Comparison of ENCODE assay signal across 6 worm cellular contexts in the genomic region with DNA sequence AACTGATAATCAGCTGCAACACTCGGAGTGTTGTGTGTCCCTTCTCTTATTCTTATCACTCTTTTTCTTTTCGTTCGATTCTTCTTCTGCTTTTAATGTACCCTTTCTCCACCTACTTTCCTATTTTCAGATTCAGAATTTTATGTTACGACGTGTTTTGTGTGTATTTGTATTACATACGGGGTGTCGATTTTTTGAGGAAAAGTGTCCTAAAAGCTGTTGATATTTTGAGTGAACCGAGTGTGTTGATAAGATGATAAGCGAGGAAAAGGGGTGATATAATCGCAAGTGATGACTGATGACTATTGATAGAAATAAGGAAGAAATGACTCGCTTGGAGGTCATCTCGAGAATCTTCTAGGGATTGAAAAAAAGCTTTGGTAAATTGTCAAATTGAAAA.
TF ChIP-seq lines count a peak whose summit lies in the region.

No protein-coding gene starts in this region.

TF ChIP-seq in whole organism, L1 larva, 84 proteins besides CTCF, POLR2A, EP300 and RAD21:
- TF ChIP-seq unc-62 (GFP tag; optimal IDR thresholded peaks at IDR 0.05; lab: Kevin White, UChicago), result no peak
- TF ChIP-seq dpl-1 (GFP tag; optimal IDR thresholded peaks at IDR 0.05; lab: Kevin White, UChicago), result no peak
- peak in 2 of 6 experiments; percentile 18 to 31 for TF ChIP-seq elt-3 (tag; optimal IDR thresholded peaks at IDR 0.05; lab: Kevin White, UChicago)
- TF ChIP-seq blmp-1 (tag; optimal IDR thresholded peaks at IDR 0.05; lab: Kevin White, UChicago), result peak; percentile 41
- no peak for TF ChIP-seq swsn-7 (tag; optimal IDR thresholded peaks at IDR 0.05; lab: Kevin White, UChicago)
- peak; percentile 22 for TF ChIP-seq jun-1 (tag; optimal IDR thresholded peaks at IDR 0.05; lab: Kevin White, UChicago)
- peak; percentile 60 for TF ChIP-seq lin-14 (GFP tag; optimal IDR thresholded peaks at IDR 0.05; lab: Kevin White, UChicago)
- no peak for TF ChIP-seq nhr-77 (tag; optimal IDR thresholded peaks at IDR 0.05; lab: Kevin White, UChicago)
- no peak for TF ChIP-seq fkh-10 (GFP tag; optimal IDR thresholded peaks at IDR 0.05; lab: Kevin White, UChicago)
- TF ChIP-seq elt-2 (tag; optimal IDR thresholded peaks at IDR 0.05; lab: Kevin White, UChicago), result peak; percentile 78

TF ChIP-seq in whole organism, L2 larva, 48 proteins besides CTCF, POLR2A, EP300 and RAD21:
- no peak for TF ChIP-seq nhr-23 (tag; optimal IDR thresholded peaks at IDR 0.05; lab: Kevin White, UChicago)
- TF ChIP-seq nhr-10 (tag; optimal IDR thresholded peaks at IDR 0.05; lab: Kevin White, UChicago), result no peak
- no peak for TF ChIP-seq mdl-1 (tag; optimal IDR thresholded peaks at IDR 0.05; lab: Kevin White, UChicago)
- TF ChIP-seq ceh-16 (tag; optimal IDR thresholded peaks at IDR 0.05; lab: Kevin White, UChicago), result no peak
- TF ChIP-seq gmeb-1 (tag; optimal IDR thresholded peaks at IDR 0.05; lab: Kevin White, UChicago), result peak; percentile 2
- no peak for TF ChIP-seq nhr-21 (tag; optimal IDR thresholded peaks at IDR 0.05; lab: Kevin White, UChicago)
- TF ChIP-seq nhr-129 (tag; optimal IDR thresholded peaks at IDR 0.05; lab: Kevin White, UChicago), result no peak
- TF ChIP-seq aly-2 (tag; optimal IDR thresholded peaks at IDR 0.05; lab: Kevin White, UChicago), result no peak
- no peak for TF ChIP-seq zag-1 (tag; optimal IDR thresholded peaks at IDR 0.05; lab: Kevin White, UChicago)
- TF ChIP-seq C34F6.9 (tag; optimal IDR thresholded peaks at IDR 0.05; lab: Kevin White, UChicago), result no peak
- TF ChIP-seq skn-1 (tag; optimal IDR thresholded peaks at IDR 0.05; lab: Kevin White, UChicago), result peak; percentile 68
- no peak for TF ChIP-seq nhr-6 (tag; optimal IDR thresholded peaks at IDR 0.05; lab: Kevin White, UChicago)
- no peak for TF ChIP-seq nhr-25 (tag; optimal IDR thresholded peaks at IDR 0.05; lab: Kevin White, UChicago)
- TF ChIP-seq fos-1 (tag; optimal IDR thresholded peaks at IDR 0.05; lab: Kevin White, UChicago), result peak; percentile 95

TF ChIP-seq in whole organism, L3 larva, 47 proteins besides CTCF, POLR2A, EP300 and RAD21:
- TF ChIP-seq elt-2 (tag; optimal IDR thresholded peaks at IDR 0.05; lab: Kevin White, UChicago) (peak; percentile 88), skn-1 (tag; optimal IDR thresholded peaks at IDR 0.05; lab: Kevin White, UChicago) (peak; percentile 83), mml-1 (tag; optimal IDR thresholded peaks at IDR 0.05; lab: Kevin White, UChicago) (no peak), pqm-1 (tag; optimal IDR thresholded peaks at IDR 0.05; lab: Kevin White, UChicago) (peak; percentile 85), daf-12 (tag; optimal IDR thresholded peaks at IDR 0.05; lab: Kevin White, UChicago) (no peak), jun-1 (tag; optimal IDR thresholded peaks at IDR 0.05; lab: Kevin White, UChicago) (peak; percentile 50), ceh-82 (tag; optimal IDR thresholded peaks at IDR 0.05; lab: Kevin White, UChicago) (no peak), nhr-67 (tag; optimal IDR thresholded peaks at IDR 0.05; lab: Kevin White, UChicago) (no peak), pha-4 (tag; optimal IDR thresholded peaks at IDR 0.05; lab: Kevin White, UChicago) (peak; percentile 1), sea-2 (GFP tag; optimal IDR thresholded peaks at IDR 0.05; lab: Kevin White, UChicago) (no peak), ztf-4 (tag; optimal IDR thresholded peaks at IDR 0.05; lab: Kevin White, UChicago) (no peak)

TF ChIP-seq in whole organism, L4 larva, 104 proteins besides CTCF, POLR2A, EP300 and RAD21 (continues in another document):
- TF ChIP-seq ztf-11 (tag; optimal IDR thresholded peaks at IDR 0.05; lab: Kevin White, UChicago), result no peak
- peak; percentile 56; the same call in 1 of the 2 replicates for TF ChIP-seq nhr-41 (GFP tag; IDR thresholded peaks at IDR 0.05; lab: Robert Waterston, UW)
- no peak for TF ChIP-seq dmd-8 (GFP tag; IDR thresholded peaks at IDR 0.05; lab: Robert Waterston, UW)
- TF ChIP-seq mes-2 (tag; optimal IDR thresholded peaks at IDR 0.05; lab: Kevin White, UChicago; ENCODE audit: poor library complexity, severe bottlenecking), result no peak
- TF ChIP-seq nhr-28 (tag; optimal IDR thresholded peaks at IDR 0.05; lab: Kevin White, UChicago), result peak; percentile 77
- peak; percentile 45 for TF ChIP-seq dmd-6 (GFP tag; IDR thresholded peaks at IDR 0.05; lab: Robert Waterston, UW)
- no peak for TF ChIP-seq unc-62 (GFP tag; optimal IDR thresholded peaks at IDR 0.05 in 1 of 2; lab: Kevin White, UChicago)
- TF ChIP-seq unc-62 (tag; optimal IDR thresholded peaks at IDR 0.05; lab: Kevin White, UChicago), result no peak
- TF ChIP-seq nhr-25 (tag; optimal IDR thresholded peaks at IDR 0.05; lab: Kevin White, UChicago; ENCODE audit: borderline replicate concordance, insufficient read depth), result no peak
- no peak for TF ChIP-seq mep-1 (tag; optimal IDR thresholded peaks at IDR 0.05; lab: Kevin White, UChicago)
- 0 out of 2 replicates have a peak, but pooled peaks have one; percentile 34 for TF ChIP-seq php-3 (GFP tag; IDR thresholded peaks at IDR 0.05; lab: Robert Waterston, UW)
- no peak for TF ChIP-seq duxl-1 (tag; optimal IDR thresholded peaks at IDR 0.05; lab: Kevin White, UChicago; ENCODE audit: poor library complexity)
- no peak for TF ChIP-seq nhr-10 (tag; optimal IDR thresholded peaks at IDR 0.05; lab: Kevin White, UChicago)
- TF ChIP-seq dve-1 (tag; optimal IDR thresholded peaks at IDR 0.05; lab: Kevin White, UChicago; ENCODE audit: insufficient read depth), result peak; percentile 35
- no peak for TF ChIP-seq lim-7 (GFP tag; IDR thresholded peaks at IDR 0.05; lab: Robert Waterston, UW)
- TF ChIP-seq Y5F2A.4 (GFP tag; optimal IDR thresholded peaks at IDR 0.05; lab: Kevin White, UChicago), result no peak
- TF ChIP-seq daf-16 (GFP tag; optimal IDR thresholded peaks at IDR 0.05; lab: Kevin White, UChicago), result no peak
- peak; percentile 84 for TF ChIP-seq daf-16 (tag; optimal IDR thresholded peaks at IDR 0.05; lab: Kevin White, UChicago)

TF ChIP-seq in whole organism, late embryonic, 69 proteins besides CTCF, POLR2A, EP300 and RAD21:
- peak; percentile 94 for TF ChIP-seq elt-2 (tag; optimal IDR thresholded peaks at IDR 0.05; lab: Kevin White, UChicago)
- TF ChIP-seq Y22D7AL.16 (tag; optimal IDR thresholded peaks at IDR 0.05; lab: Kevin White, UChicago), result no peak
- no peak for TF ChIP-seq ttx-3 (tag; optimal IDR thresholded peaks at IDR 0.05; lab: Kevin White, UChicago)
- TF ChIP-seq ceh-48 (tag; optimal IDR thresholded peaks at IDR 0.05; lab: Kevin White, UChicago), result no peak

TF ChIP-seq in whole organism, young adult, 124 proteins besides CTCF, POLR2A, EP300 and RAD21:
- TF ChIP-seq gei-17 (GFP tag; optimal IDR thresholded peaks at IDR 0.05; lab: Kevin White, UChicago) (no peak), nhr-80 (tag; optimal IDR thresholded peaks at IDR 0.05; lab: Kevin White, UChicago) (peak; percentile 83), cebp-1 (GFP tag; IDR thresholded peaks at IDR 0.05; lab: Robert Waterston, UW) (no peak), cebp-1 (tag; optimal IDR thresholded peaks at IDR 0.05; lab: Kevin White, UChicago) (peak; percentile 41), ets-4 (GFP tag; optimal IDR thresholded peaks at IDR 0.05; lab: Kevin White, UChicago) (peak; percentile 38), madf-10 (tag; optimal IDR thresholded peaks at IDR 0.05; lab: Kevin White, UChicago) (no peak)
